Fruit fly (Drosophila melanogaster) whole organism, embryonic: ENCODE data around the gene CG32073.

Experiments used
- CG11456 ChIP-seq: fragments of 200-800 bp; sonication (Bioruptor generic); IDR thresholded peaks from 3 replicates; pipeline ENCODE4 v1.3.6; 2022; ENCODE audit warnings: missing biosample characterization, missing genetic modification characterization
- CG12659 ChIP-seq: fragments of 200-800 bp; sonication (Bioruptor generic); optimal IDR thresholded peaks from 3 replicates; lab custom pipeline; 2017; ENCODE audit warnings: mild to moderate bottlenecking, missing biosample characterization, missing genetic modification reagents, missing genetic modification characterization
- CG12744 ChIP-seq: fragments of 200-800 bp; sonication (Bioruptor generic); optimal IDR thresholded peaks from 2 replicates; lab custom pipeline; 2016; ENCODE audit warnings: missing biosample characterization, missing genetic modification characterization
- H2.0 ChIP-seq: fragments of 200-800 bp; sonication (Bioruptor generic); IDR thresholded peaks from 2 replicates; pipeline ENCODE4 v1.3.6; 2022; ENCODE audit warnings: missing biosample characterization, missing genetic modification characterization
- Kr ChIP-seq: fragments of 200-800 bp; sonication (Bioruptor generic); optimal IDR thresholded peaks from 2 replicates; lab custom pipeline; 2017; ENCODE audit warnings: missing biosample characterization, mild to moderate bottlenecking, missing genetic modification characterization
- Poxn ChIP-seq: fragments of 200-800 bp; sonication (Bioruptor generic); IDR thresholded peaks from 2 replicates; pipeline ENCODE4 v1.3.6; 2022; ENCODE audit warnings: missing biosample characterization, missing genetic modification characterization
- YL-1 ChIP-seq: fragments of 200-800 bp; sonication (Bioruptor generic); optimal IDR thresholded peaks from 3 replicates; lab custom pipeline; 2017; ENCODE audit warnings: missing biosample characterization, mild to moderate bottlenecking, missing genetic modification characterization
- dpn ChIP-seq, 2 experiments: fragments of 200-800 bp; sonication (Bioruptor generic); optimal IDR thresholded peaks; 3 replicates each; lab custom pipeline; 2016; ENCODE audit warnings: missing biosample characterization in 2 of 2, missing genetic modification characterization in 2 of 2
- tap ChIP-seq: fragments of 200-800 bp; optimal IDR thresholded peaks from 3 replicates; lab custom pipeline; 2019; ENCODE audit warnings: missing biosample characterization, mild to moderate bottlenecking, missing genetic modification characterization, moderate library complexity
- z ChIP-seq: fragments of 200-800 bp; sonication (Bioruptor generic); IDR thresholded peaks from 3 replicates; pipeline ENCODE4 v1.3.6; 2022; ENCODE audit warnings: missing biosample characterization, missing genetic modification characterization

DNA sequence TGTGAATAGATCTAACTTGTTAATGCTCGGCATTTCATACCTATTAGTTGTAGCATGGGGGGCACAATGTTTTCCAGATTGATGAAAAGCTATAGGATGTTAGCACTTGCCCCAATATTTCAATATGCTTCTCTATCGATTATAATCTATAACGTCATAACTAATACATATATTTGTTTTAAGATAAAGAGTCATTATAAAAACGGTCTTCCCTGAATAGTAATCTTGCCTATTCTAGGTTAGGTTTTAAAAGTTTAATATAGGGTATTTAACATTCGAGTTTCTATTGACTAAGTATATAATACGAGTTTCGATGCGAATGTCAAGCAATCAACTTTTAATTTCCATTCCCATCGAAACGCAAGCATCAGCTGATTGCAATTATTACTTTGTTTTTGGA is 46.2 kb downstream of the CG32073 start, which contains the start of the genes CG6321 and Blos2:
- TF ChIP-seq H2.0 (GFP tag; lab: Robert Waterston, UW) (no peak), dpn (GFP tag; optimal IDR thresholded peaks at IDR 0.05; lab: Kevin White, UChicago) (peak; percentile 69 to 77), z (GFP tag; lab: Robert Waterston, UW) (no peak), CG11456 (GFP tag; lab: Robert Waterston, UW) (peak; percentile 57; the same call in 1 of the 3 replicates), Kr (GFP tag; lab: Kevin White, UChicago) (no peak), YL-1 (GFP tag; lab: Kevin White, UChicago) (peak; percentile 21), tap (peak; percentile 84), CG12744 (GFP tag; lab: Kevin White, UChicago) (peak; percentile 54), CG12659 (peak; percentile 68), Poxn (GFP tag; lab: Robert Waterston, UW) (peak; percentile 39; the same call in 1 of the 2 replicates)
